Worm (Caenorhabditis elegans): ENCODE results near the gene R05G6.10.
A peak's percentile ranks its signal among the peaks of the same experiment; 100 is the strongest.

- TF ChIP-seq hlh-30 (tag; optimal IDR thresholded peaks at IDR 0.05; ENCODE audit: insufficient read depth) (no peak), ztf-11 (tag; optimal IDR thresholded peaks at IDR 0.05) (no peak), daf-19 (GFP tag; conservative IDR thresholded peaks at IDR 0.05) (no peak), unc-62 (GFP tag; optimal IDR thresholded peaks at IDR 0.05 in 1 of 2) (no peak), unc-62 (tag; optimal IDR thresholded peaks at IDR 0.05) (no peak), T26A8.4 (GFP tag; IDR thresholded peaks at IDR 0.05) (no peak), nhr-76 (tag; optimal IDR thresholded peaks at IDR 0.05) (no peak), lin-29 (GFP tag; IDR thresholded peaks at IDR 0.05) (no peak), ceh-44 (GFP tag; IDR thresholded peaks at IDR 0.05) (no peak), mdl-1 (tag; optimal IDR thresholded peaks at IDR 0.05) (no peak), nhr-237 (tag; optimal IDR thresholded peaks at IDR 0.05) (no peak), snpc-4 (tag; optimal IDR thresholded peaks at IDR 0.05) (no peak), nhr-11 (tag; optimal IDR thresholded peaks at IDR 0.05) (peak; percentile 40)
Measured at ce11 chrIV:7554351-7554750, 12.0 kb upstream of the R05G6.10 start, which contains the start of gene F49E8.6.
